Worm (Caenorhabditis elegans) whole organism, young adult: ENCODE data around the gene C33C12.4.

Experiments used
- F52B5.7 ChIP-seq: sonication (generic microtip); optimal IDR thresholded peaks from 2 replicates; lab custom pipeline; 2016; ENCODE audit warnings: mild to moderate bottlenecking, missing genetic modification characterization, missing compliant biosample characterization
- bed-1 ChIP-seq: fragments of 200-800 bp; sonication (Bioruptor generic); IDR thresholded peaks from 2 replicates; pipeline ENCODE4 v1.3.6; 2022; ENCODE audit warnings: missing genetic modification reagents, missing genetic modification characterization, missing compliant biosample characterization
- ceh-40 ChIP-seq: fragments of 200-800 bp; sonication (Bioruptor generic); IDR thresholded peaks from 2 replicates; pipeline ENCODE4 v1.3.6; 2022; ENCODE audit warnings: missing genetic modification characterization, missing compliant biosample characterization
- fkh-3 ChIP-seq: sonication (generic microtip); optimal IDR thresholded peaks from 2 replicates; lab custom pipeline; 2016; ENCODE audit warnings: mild to moderate bottlenecking, missing genetic modification characterization, missing compliant biosample characterization
- lin-40 ChIP-seq: sonication (generic microtip); optimal IDR thresholded peaks from 2 replicates; lab custom pipeline; 2016; ENCODE audit warnings: missing genetic modification characterization, mild to moderate bottlenecking, missing compliant biosample characterization, missing genotype, missing genetic modification reagents
- mes-4 ChIP-seq: sonication (generic microtip); optimal IDR thresholded peaks from 2 replicates; lab custom pipeline; 2016; ENCODE audit warnings: missing genotype, missing genetic modification characterization, missing compliant biosample characterization
- mxl-1 ChIP-seq: sonication (generic microtip); optimal IDR thresholded peaks from 2 replicates; lab custom pipeline; 2016; ENCODE audit warnings: missing genetic modification characterization, missing compliant biosample characterization
- nhr-90 ChIP-seq: sonication (generic microtip); optimal IDR thresholded peaks from 2 replicates; lab custom pipeline; 2016; ENCODE audit warnings: missing genotype, mild to moderate bottlenecking, missing genetic modification characterization, missing compliant biosample characterization
- pha-4 ChIP-seq: fragments of 150-350 bp; sonication (generic microtip); optimal IDR thresholded peaks from 2 replicates; lab custom pipeline; 2014; ENCODE audit warnings: missing biosample characterization, missing genetic modification reagents, missing genetic modification characterization
- snpc-4 ChIP-seq, 5 experiments: fragments of 150-350 bp in 1 of 5; sonication (generic microtip) in 4 of 5; optimal IDR thresholded peaks; 2 replicates each; lab custom pipeline; 2014 to 2018; ENCODE audit warnings: missing genetic modification characterization in 5 of 5, missing biosample characterization in 3 of 5, antibody characterized with exemption in 2 of 5, mild to moderate bottlenecking in 2 of 5, missing compliant biosample characterization in 2 of 5, missing genotype in 2 of 5, moderate library complexity in 2 of 5, missing genetic modification reagents in 1 of 5

DNA sequence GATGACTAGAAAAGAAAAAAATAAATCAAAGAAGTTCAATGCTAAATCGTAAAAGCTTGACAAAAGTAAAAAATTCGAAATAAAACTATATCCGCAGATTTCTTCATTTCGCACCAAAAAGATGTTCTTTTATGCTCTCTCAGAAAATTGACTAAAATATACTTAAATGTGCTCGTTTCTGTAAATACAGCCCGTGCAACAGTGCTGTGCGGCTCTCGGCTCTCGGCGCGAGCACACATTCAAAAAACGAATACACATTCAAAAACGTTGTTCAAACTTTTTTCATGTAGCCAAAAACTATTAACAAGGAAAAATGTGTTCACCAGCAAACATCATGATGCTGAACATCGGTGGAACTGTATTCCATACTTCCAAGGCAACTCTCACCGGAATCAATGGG lies 25.5 kb downstream of the C33C12.4 start, which contains the start of gene C40A11.3:
- TF ChIP-seq F52B5.7 (tag; lab: Kevin White, UChicago) (no peak), fkh-3 (tag; lab: Kevin White, UChicago) (no peak), lin-40 (tag; lab: Kevin White, UChicago) (no peak), snpc-4 (GFP tag; optimal IDR thresholded peaks at IDR 0.05; lab: Kevin White, UChicago) (no peak), snpc-4 (tag; optimal IDR thresholded peaks at IDR 0.05; lab: Kevin White, UChicago) (no peak), pha-4 (no peak), nhr-90 (no peak), bed-1 (no peak), mes-4 (no peak), ceh-40 (GFP tag; lab: Robert Waterston, UW) (no peak), mxl-1 (tag; lab: Kevin White, UChicago) (no peak)
